Worm (Caenorhabditis elegans): ENCODE results near the gene sfrp-1.

DNA sequence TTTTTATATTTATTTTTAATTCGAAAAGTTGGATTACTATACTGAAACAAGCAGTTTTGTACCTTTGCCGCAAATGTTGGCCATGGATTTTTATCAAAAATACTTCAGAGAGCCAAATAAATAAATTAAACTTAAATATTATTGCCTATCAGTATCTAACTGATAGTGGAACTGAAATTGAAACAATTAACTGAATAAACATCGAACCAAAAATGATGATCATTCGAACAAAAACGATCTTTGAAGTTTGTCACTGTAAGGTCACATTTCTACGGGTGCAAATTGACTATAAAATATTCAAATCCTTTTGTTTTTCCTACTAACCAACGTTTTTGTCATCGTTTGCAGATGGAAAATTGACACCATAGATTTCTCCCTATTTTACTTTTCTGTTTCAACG, 40.8 kb upstream of the sfrp-1 start:
- TF ChIP-seq ama-1 (optimal IDR thresholded peaks at IDR 0.05): no peak
- no peak for TF ChIP-seq flt-1 (GFP tag; IDR thresholded peaks at IDR 0.05)
- TF ChIP-seq ceh-13 (GFP tag; optimal IDR thresholded peaks at IDR 0.05): no peak
- no peak for TF ChIP-seq hnd-1 (tag; optimal IDR thresholded peaks at IDR 0.05)
- no peak for TF ChIP-seq ets-7 (tag; optimal IDR thresholded peaks at IDR 0.05)
- no peak for TF ChIP-seq B0310.2 (tag; optimal IDR thresholded peaks at IDR 0.05)
